Worm (Caenorhabditis elegans): ENCODE results near the gene F38B6.2.

The F38B6.2 gene

ce11 chrX:6749124-6749822 is 50.9 kb downstream of the F38B6.2 start (continued):
- TF ChIP-seq skn-1 (tag; optimal IDR thresholded peaks at IDR 0.05) (peak; percentile 35), lsy-2 (tag; optimal IDR thresholded peaks at IDR 0.05) (peak; percentile 31 to 43), zip-4 (GFP tag; optimal IDR thresholded peaks at IDR 0.05) (no peak), hpl-2 (GFP tag; optimal IDR thresholded peaks at IDR 0.05) (peak; percentile 2), rnt-1 (tag; optimal IDR thresholded peaks at IDR 0.05) (peak; percentile 44), swsn-7 (tag; optimal IDR thresholded peaks at IDR 0.05) (peak; percentile 8), C16A3.4 (tag; optimal IDR thresholded peaks at IDR 0.05) (peak; percentile 49), ceh-88 (GFP tag; IDR thresholded peaks at IDR 0.05) (peak; percentile 41; the same call in 1 of the 2 replicates), nhr-20 (tag; optimal IDR thresholded peaks at IDR 0.05) (peak; percentile 97), nhr-19 (GFP tag; conservative IDR thresholded peaks at IDR 0.05) (peak; percentile 89), vab-15 (tag; optimal IDR thresholded peaks at IDR 0.05) (peak; percentile 25), efl-1 (optimal IDR thresholded peaks at IDR 0.05) (peak in 1 of 2 experiments; percentile 3), efl-1 (GFP tag; optimal IDR thresholded peaks at IDR 0.05 in 1 of 2) (peak; percentile 9 to 90), blmp-1 (tag; optimal IDR thresholded peaks at IDR 0.05) (peak; percentile 73), egl-13 (tag; optimal IDR thresholded peaks at IDR 0.05) (no peak), nhr-71 (tag; optimal IDR thresholded peaks at IDR 0.05) (peak; percentile 95), xbp-1 (tag; optimal IDR thresholded peaks at IDR 0.05) (peak; percentile 40)

ce11 chrX:6750145-6750544 is 51.8 kb downstream of the F38B6.2 start:
- peak; percentile 98 for TF ChIP-seq nhr-71 (tag; optimal IDR thresholded peaks at IDR 0.05)
- peak; percentile 97 for TF ChIP-seq nhr-19 (GFP tag; conservative IDR thresholded peaks at IDR 0.05)
- TF ChIP-seq F16B12.6 (tag; optimal IDR thresholded peaks at IDR 0.05), result no peak
- peak; percentile 98 for TF ChIP-seq nhr-20 (tag; optimal IDR thresholded peaks at IDR 0.05)
- TF ChIP-seq ceh-88 (GFP tag; IDR thresholded peaks at IDR 0.05), result peak; percentile 80
- TF ChIP-seq ztf-11 (tag; optimal IDR thresholded peaks at IDR 0.05), result no peak
- TF ChIP-seq aha-1 (tag; optimal IDR thresholded peaks at IDR 0.05), result no peak
- peak; percentile 91 for TF ChIP-seq blmp-1 (tag; optimal IDR thresholded peaks at IDR 0.05)
- TF ChIP-seq hlh-17 (GFP tag; optimal IDR thresholded peaks at IDR 0.05; ENCODE audit: borderline replicate concordance), result no peak
- no peak for TF ChIP-seq unc-98 (GFP tag; IDR thresholded peaks at IDR 0.05)
- TF ChIP-seq nhr-85 (tag), result peak; percentile 100
- TF ChIP-seq sptf-1 (tag; optimal IDR thresholded peaks at IDR 0.05), result no peak
- peak; percentile 69 for TF ChIP-seq sox-4 (tag; optimal IDR thresholded peaks at IDR 0.05)
- TF ChIP-seq ama-1 (optimal IDR thresholded peaks at IDR 0.05), result peak; percentile 47
- TF ChIP-seq pag-3 (tag; optimal IDR thresholded peaks at IDR 0.05; ENCODE audit: borderline replicate concordance, insufficient read depth), result no peak
- TF ChIP-seq skn-1 (tag; optimal IDR thresholded peaks at IDR 0.05), result peak; percentile 80
- TF ChIP-seq nhr-90 (tag; optimal IDR thresholded peaks at IDR 0.05; ENCODE audit: poor library complexity), result peak; percentile 93
- TF ChIP-seq hpl-2 (GFP tag; optimal IDR thresholded peaks at IDR 0.05), result peak; percentile 73
- no peak for TF ChIP-seq ceh-90 (tag; optimal IDR thresholded peaks at IDR 0.05)
- TF ChIP-seq lin-35 (GFP tag; optimal IDR thresholded peaks at IDR 0.05), result peak; percentile 41 to 86
- TF ChIP-seq lin-14 (GFP tag; optimal IDR thresholded peaks at IDR 0.05), result peak; percentile 98
- TF ChIP-seq elt-2 (tag; optimal IDR thresholded peaks at IDR 0.05), result peak; percentile 93
- peak; percentile 40 to 65 (median 57) for TF ChIP-seq ceh-82 (tag; optimal IDR thresholded peaks at IDR 0.05)
- TF ChIP-seq nhr-11 (tag; optimal IDR thresholded peaks at IDR 0.05), result peak; percentile 14
- TF ChIP-seq unc-62 (GFP tag; optimal IDR thresholded peaks at IDR 0.05), result no peak
- peak; percentile 85 for TF ChIP-seq mep-1 (tag; optimal IDR thresholded peaks at IDR 0.05)
- peak; percentile 91 to 92 for TF ChIP-seq egl-27 (tag; optimal IDR thresholded peaks at IDR 0.05)
- TF ChIP-seq fkh-8 (tag; optimal IDR thresholded peaks at IDR 0.05), result peak; percentile 2
- peak; percentile 93 for TF ChIP-seq nhr-77 (tag; optimal IDR thresholded peaks at IDR 0.05)
- TF ChIP-seq dsc-1 (tag; optimal IDR thresholded peaks at IDR 0.05), result peak; percentile 34
- no peak for TF ChIP-seq aly-2 (tag; optimal IDR thresholded peaks at IDR 0.05)
- no peak for TF ChIP-seq lin-39 (tag; optimal IDR thresholded peaks at IDR 0.05)
- peak; percentile 86 for TF ChIP-seq rnt-1 (tag; optimal IDR thresholded peaks at IDR 0.05)
- TF ChIP-seq nhr-28 (tag; optimal IDR thresholded peaks at IDR 0.05), result peak; percentile 20
- peak; percentile 93 for TF ChIP-seq tbx-2 (tag; optimal IDR thresholded peaks at IDR 0.05)
- TF ChIP-seq C16A3.4 (tag; optimal IDR thresholded peaks at IDR 0.05), result peak; percentile 84
- peak; percentile 6 for TF ChIP-seq unc-86 (tag; optimal IDR thresholded peaks at IDR 0.05)
- no peak for TF ChIP-seq vab-15 (tag; optimal IDR thresholded peaks at IDR 0.05)
- peak; percentile 42 for TF ChIP-seq fkh-10 (GFP tag; optimal IDR thresholded peaks at IDR 0.05)
- TF ChIP-seq ztf-4 (tag; optimal IDR thresholded peaks at IDR 0.05), result peak; percentile 72
- no peak for TF ChIP-seq zag-1 (tag; optimal IDR thresholded peaks at IDR 0.05)
- no peak for TF ChIP-seq mab-9 (GFP tag; IDR thresholded peaks at IDR 0.05)
